Worm (Caenorhabditis elegans) whole organism, L4/young adult: Measurements from ENCODE around the gene npr-2.

Experiments
- W03F9.2 ChIP-seq: fragments of 150-350 bp; optimal IDR thresholded peaks from 2 replicates; lab custom pipeline; 2014; ENCODE audit warnings: missing biosample characterization, missing genetic modification characterization
- dao-5 ChIP-seq: sonication (generic microtip); optimal IDR thresholded peaks from 2 replicates; lab custom pipeline; 2016; ENCODE audit warnings: missing genotype, missing genetic modification characterization, moderate library complexity, missing compliant biosample characterization

DNA sequence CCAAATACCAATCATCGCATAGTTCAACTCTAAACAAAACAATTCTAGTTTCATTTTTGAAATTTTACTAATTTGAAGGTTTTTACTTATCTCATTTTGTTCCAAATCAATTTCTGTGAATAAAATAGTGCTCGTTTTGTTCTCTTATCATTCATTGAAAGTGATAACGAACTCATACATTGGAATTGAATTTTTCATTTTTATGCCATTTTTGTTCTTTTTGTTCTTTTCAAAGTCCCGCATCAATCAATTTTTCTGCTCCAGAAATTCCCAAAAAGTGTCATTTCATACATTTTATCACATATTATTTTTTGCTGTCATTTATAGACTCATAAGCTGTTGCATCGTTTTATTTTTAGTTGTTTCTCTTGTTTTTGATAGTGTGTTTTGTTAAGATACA, 42.4 kb downstream of the npr-2 start:
- peak; percentile 13 for TF ChIP-seq W03F9.2 (tag; lab: Kevin White, UChicago)
- no peak for TF ChIP-seq dao-5
